Worm (Caenorhabditis elegans): ENCODE data around the gene C24H11.2.
"Not testable (repeated sequence)": the region's sequence is repeated elsewhere in the genome, so short reads cannot be mapped to it uniquely, and the experiment has no call there.

Gene C24H11.2

ce11 chrIII:11773581-11773980 is 18.6 kb downstream of the C24H11.2 start, which contains the start of gene gbf-1:
Gene gbf-1 (minus strand): TSS chrIII:11773681.
- TF ChIP-seq unc-62 (GFP tag; optimal IDR thresholded peaks at IDR 0.05) = not testable (repeated sequence)

ce11 chrIII:11760634-11761033 is 31.5 kb downstream of the C24H11.2 start:
- no peak for TF ChIP-seq unc-62 (GFP tag; optimal IDR thresholded peaks at IDR 0.05)

- TF ChIP-seq unc-62 (GFP tag; optimal IDR thresholded peaks at IDR 0.05) = no peak
These were observed 34.3 kb downstream of the C24H11.2 start for ce11 chrIII:11757892-11758291.

ce11 chrIII:11750817-11751216 is 41.3 kb downstream of the C24H11.2 start:
- no peak for TF ChIP-seq unc-62 (GFP tag; optimal IDR thresholded peaks at IDR 0.05)

- TF ChIP-seq unc-62 (GFP tag; optimal IDR thresholded peaks at IDR 0.05) = no peak
These were observed 41.9 kb downstream of the C24H11.2 start for ce11 chrIII:11750232-11750631.

- TF ChIP-seq unc-62 (GFP tag; optimal IDR thresholded peaks at IDR 0.05) = no peak
These were observed 45.4 kb downstream of the C24H11.2 start, which contains the start of gene mrt-2 for ce11 chrIII:11746718-11747117. Gene mrt-2 (plus strand): TSS chrIII:11746766.

- TF ChIP-seq unc-62 (GFP tag; optimal IDR thresholded peaks at IDR 0.05) = no peak
These were observed 50.0 kb downstream of the C24H11.2 start for ce11 chrIII:11742191-11742590.

- no peak for TF ChIP-seq unc-62 (GFP tag; optimal IDR thresholded peaks at IDR 0.05)
These were observed 51.3 kb downstream of the C24H11.2 start for ce11 chrIII:11740868-11741267.
